Fruit fly (Drosophila melanogaster): ENCODE data around the gene CG13992.

The CG13992 gene

dm6 chr2L:6006508-6007232 is 39.1 kb upstream of the CG13992 start, which contains the start of gene Gal:
TSS of gene Gal (minus strand) at chr2L:6006827.
- TF ChIP-seq gro (GFP tag; optimal IDR thresholded peaks at IDR 0.05) (peak; percentile 2), Med (GFP tag) (peak; percentile 64), ci (GFP tag; IDR thresholded peaks at IDR 0.05) (peak; percentile 33; the same call in 1 of the 3 replicates), exex (tag; optimal IDR thresholded peaks at IDR 0.05) (peak; percentile 97), Hr78 (GFP tag; optimal IDR thresholded peaks at IDR 0.05) (peak in 1 of 2 experiments; percentile 28), ash1 (GFP tag; optimal IDR thresholded peaks at IDR 0.05) (no peak), chinmo (GFP tag; IDR thresholded peaks at IDR 0.05; ENCODE audit: partially characterized antibody) (no peak), Oaz (GFP tag; IDR thresholded peaks at IDR 0.05) (no peak), Ets65A (GFP tag) (no peak), sug (tag; optimal IDR thresholded peaks at IDR 0.05) (peak; percentile 83), CG3726 (GFP tag; IDR thresholded peaks at IDR 0.05) (0 out of 3 replicates have a peak, but pooled peaks have one; percentile 30), sr (GFP tag; IDR thresholded peaks at IDR 0.05) (0 out of 3 replicates have a peak, but pooled peaks have one; percentile 53), nom (GFP tag; optimal IDR thresholded peaks at IDR 0.05) (peak; percentile 42), CG34376 (GFP tag; optimal IDR thresholded peaks at IDR 0.05) (peak; percentile 1), CG2199 (GFP tag; IDR thresholded peaks at IDR 0.05) (0 out of 3 replicates have a peak, but pooled peaks have one; percentile 35), CG4360 (GFP tag; IDR thresholded peaks at IDR 0.05) (no peak), vnd (GFP tag; IDR thresholded peaks at IDR 0.05; ENCODE audit: partially characterized antibody) (0 out of 3 replicates have a peak, but pooled peaks have one; percentile 27)

- TF ChIP-seq Xrp1 (GFP tag; IDR thresholded peaks at IDR 0.05) (no peak), CG34422 (GFP tag; IDR thresholded peaks at IDR 0.05) (no peak), disco-r (GFP tag; optimal IDR thresholded peaks at IDR 0.05) (no peak), bbx (GFP tag; IDR thresholded peaks at IDR 0.05; ENCODE audit: partially characterized antibody) (peak; percentile 48; the same call in 1 of the 2 replicates), Ets97D (GFP tag; optimal IDR thresholded peaks at IDR 0.05) (peak; percentile 29), CG8290 (GFP tag; optimal IDR thresholded peaks at IDR 0.05) (no peak), CG8290 (tag; optimal IDR thresholded peaks at IDR 0.05) (no peak), CG4424 (GFP tag; optimal IDR thresholded peaks at IDR 0.05) (no peak), Camta (GFP tag; optimal IDR thresholded peaks at IDR 0.05) (no peak), CG8478 (optimal IDR thresholded peaks at IDR 0.05) (no peak), chinmo (GFP tag; IDR thresholded peaks at IDR 0.05; ENCODE audit: partially characterized antibody) (0 out of 4 replicates have a peak, but pooled peaks have one; percentile 52), CkIIα-i1 (GFP tag; IDR thresholded peaks at IDR 0.05) (no peak), Rfx (GFP tag; IDR thresholded peaks at IDR 0.05) (peak; percentile 23; the same call in 1 of the 2 replicates), CG5245 (GFP tag; optimal IDR thresholded peaks at IDR 0.05) (no peak), phol (tag; optimal IDR thresholded peaks at IDR 0.05) (peak; percentile 93), MBD-R2 (GFP tag; IDR thresholded peaks at IDR 0.05) (peak; percentile 63), Myb (GFP tag; optimal IDR thresholded peaks at IDR 0.05) (peak; percentile 39), E2f2 (GFP tag; IDR thresholded peaks at IDR 0.05) (peak; percentile 56), CG31441 (GFP tag; IDR thresholded peaks at IDR 0.05) (no peak), CG4617 (GFP tag; optimal IDR thresholded peaks at IDR 0.05; ENCODE audit: borderline replicate concordance) (peak; percentile 61), pzg (GFP tag; optimal IDR thresholded peaks at IDR 0.05) (peak; percentile 42), MESR4 (GFP tag; optimal IDR thresholded peaks at IDR 0.05) (peak; percentile 78), zfh1 (GFP tag; IDR thresholded peaks at IDR 0.05) (peak; percentile 27; the same call in 1 of the 3 replicates), Doc2 (GFP tag; IDR thresholded peaks at IDR 0.05) (no peak), row (GFP tag; IDR thresholded peaks at IDR 0.05) (0 out of 3 replicates have a peak, but pooled peaks have one; percentile 23), stwl (tag; optimal IDR thresholded peaks at IDR 0.05) (peak; percentile 55), CG6175 (GFP tag; IDR thresholded peaks at IDR 0.05) (no peak), gt (GFP tag; IDR thresholded peaks at IDR 0.05) (no peak), Lim3 (GFP tag; IDR thresholded peaks at IDR 0.05) (no peak), CG5180 (GFP tag; optimal IDR thresholded peaks at IDR 0.05) (no peak), vfl (GFP tag; optimal IDR thresholded peaks at IDR 0.05) (no peak), Oli (tag; optimal IDR thresholded peaks at IDR 0.05) (no peak), CG12769 (tag; optimal IDR thresholded peaks at IDR 0.05) (no peak), Usf (GFP tag; optimal IDR thresholded peaks at IDR 0.05) (no peak)
Measured at dm6 chr2L:6000065-6000464, 32.5 kb upstream of the CG13992 start, which contains the start of gene Tsp26A. TSS of gene Tsp26A (plus strand) at chr2L:6000228.
